Fruit fly (Drosophila melanogaster) whole organism, embryonic: ENCODE results near the gene CG45099.

Experiments used
- B-H2 ChIP-seq: fragments of 200-800 bp; sonication (Bioruptor generic); optimal IDR thresholded peaks from 2 replicates; lab custom pipeline; 2018; ENCODE audit warnings: missing biosample characterization, mild to moderate bottlenecking, missing genetic modification characterization
- Bgb ChIP-seq: fragments of 200-800 bp; sonication (Bioruptor generic); IDR thresholded peaks from 2 replicates; pipeline ENCODE4 v1.3.6; 2022; ENCODE audit warnings: missing biosample characterization, missing genetic modification characterization; ENCODE audit not compliant: partially characterized antibody
- CG10274 ChIP-seq: fragments of 200-800 bp; sonication (Bioruptor generic); optimal IDR thresholded peaks from 3 replicates; lab custom pipeline; 2017; ENCODE audit warnings: missing biosample characterization, mild to moderate bottlenecking, missing genetic modification characterization
- CG11247 ChIP-seq: fragments of 200-800 bp; sonication (Bioruptor generic); IDR thresholded peaks from 2 replicates; pipeline ENCODE4 v1.3.6; 2022; ENCODE audit warnings: missing biosample characterization, missing genetic modification characterization
- CG15514 ChIP-seq: fragments of 200-800 bp; sonication (Bioruptor generic); optimal IDR thresholded peaks from 3 replicates; lab custom pipeline; 2017; ENCODE audit warnings: missing biosample characterization, missing genetic modification characterization, mild to moderate bottlenecking, moderate library complexity, missing genetic modification reagents
- CG16815 ChIP-seq: fragments of 200-800 bp; sonication (Bioruptor generic); optimal IDR thresholded peaks from 3 replicates; lab custom pipeline; 2017; ENCODE audit warnings: missing biosample characterization, mild to moderate bottlenecking, missing genetic modification characterization
- CG17361 ChIP-seq: fragments of 200-800 bp; sonication (Bioruptor generic); IDR thresholded peaks from 3 replicates; pipeline ENCODE4 v1.3.6; 2022; ENCODE audit warnings: missing biosample characterization, missing genetic modification characterization
- CG18599 ChIP-seq: fragments of 200-800 bp; sonication (Bioruptor generic); optimal IDR thresholded peaks from 3 replicates; lab custom pipeline; 2017; ENCODE audit warnings: missing biosample characterization, missing genetic modification characterization, mild to moderate bottlenecking, moderate library complexity, missing genetic modification reagents
- CG2116 ChIP-seq: fragments of 200-800 bp; sonication (Bioruptor generic); optimal IDR thresholded peaks from 3 replicates; lab custom pipeline; 2018; ENCODE audit warnings: missing biosample characterization, mild to moderate bottlenecking, missing genetic modification characterization
- CG30431 ChIP-seq: fragments of 200-800 bp; sonication (Bioruptor generic); optimal IDR thresholded peaks from 2 replicates; lab custom pipeline; 2017; ENCODE audit warnings: missing biosample characterization, missing genetic modification characterization
- CG3065 ChIP-seq: fragments of 200-800 bp; sonication (Bioruptor generic); optimal IDR thresholded peaks from 2 replicates; lab custom pipeline; 2016; ENCODE audit warnings: missing biosample characterization, missing genetic modification characterization
- CG32772 ChIP-seq: fragments of 200-800 bp; sonication (Bioruptor generic); IDR thresholded peaks from 2 replicates; pipeline ENCODE4 v1.3.6; 2022; ENCODE audit warnings: missing biosample characterization, missing genetic modification characterization
- CG34224 ChIP-seq: fragments of 200-800 bp; sonication (Bioruptor generic); IDR thresholded peaks from 3 replicates; pipeline ENCODE4 v1.3.6; 2022; ENCODE audit warnings: missing biosample characterization, missing genetic modification characterization; ENCODE audit not compliant: partially characterized antibody
- CG34376 ChIP-seq: fragments of 200-800 bp; sonication (Bioruptor generic); optimal IDR thresholded peaks from 2 replicates; lab custom pipeline; 2018; ENCODE audit warnings: missing biosample characterization, mild to moderate bottlenecking, missing genetic modification characterization
- CG3847 ChIP-seq: fragments of 200-800 bp; sonication (Bioruptor generic); IDR thresholded peaks from 2 replicates; pipeline ENCODE4 v1.3.6; 2022; ENCODE audit warnings: missing biosample characterization, missing genetic modification characterization
- CG4360 ChIP-seq: fragments of 200-800 bp; sonication (Bioruptor generic); IDR thresholded peaks from 2 replicates; pipeline ENCODE4 v1.3.6; 2022; ENCODE audit warnings: missing biosample characterization, missing genetic modification characterization
- CG43689 ChIP-seq: fragments of 200-800 bp; sonication (Bioruptor generic); IDR thresholded peaks from 2 replicates; pipeline ENCODE4 v1.3.6; 2022; ENCODE audit warnings: missing biosample characterization, missing genetic modification characterization
- CG7372 ChIP-seq: fragments of 200-800 bp; sonication (Bioruptor generic); IDR thresholded peaks from 2 replicates; pipeline ENCODE4 v1.3.6; 2022; ENCODE audit warnings: missing biosample characterization, missing genetic modification characterization
- CG7963 ChIP-seq: fragments of 200-800 bp; sonication (Bioruptor generic); IDR thresholded peaks from 3 replicates; pipeline ENCODE4 v1.3.6; 2022; ENCODE audit warnings: missing biosample characterization, missing genetic modification characterization; ENCODE audit not compliant: partially characterized antibody
- CG9609 ChIP-seq: fragments of 200-800 bp; sonication (Bioruptor generic); optimal IDR thresholded peaks from 3 replicates; lab custom pipeline; 2016; ENCODE audit warnings: missing biosample characterization, missing genetic modification characterization
- CG9817 ChIP-seq: fragments of 200-800 bp; sonication (Bioruptor generic); optimal IDR thresholded peaks from 2 replicates; lab custom pipeline; 2018; ENCODE audit warnings: missing biosample characterization, mild to moderate bottlenecking, missing genetic modification characterization, moderate library complexity
- Deaf1 ChIP-seq: fragments of 200-800 bp; optimal IDR thresholded peaks from 3 replicates; lab custom pipeline; 2019; ENCODE audit warnings: missing biosample characterization, mild to moderate bottlenecking, missing genetic modification characterization, moderate library complexity
- Dip3 ChIP-seq: fragments of 200-800 bp; sonication (Bioruptor generic); optimal IDR thresholded peaks from 3 replicates; lab custom pipeline; 2016; ENCODE audit warnings: missing biosample characterization, missing genetic modification characterization
- Doc3 ChIP-seq: fragments of 200-800 bp; sonication (Bioruptor generic); IDR thresholded peaks from 3 replicates; pipeline ENCODE4 v1.3.6; 2022; ENCODE audit warnings: missing biosample characterization, missing genetic modification characterization; ENCODE audit not compliant: partially characterized antibody
- Lhr ChIP-seq: fragments of 200-800 bp; sonication (Bioruptor generic); optimal IDR thresholded peaks from 3 replicates; lab custom pipeline; 2017; ENCODE audit warnings: mild to moderate bottlenecking, missing biosample characterization, missing genetic modification reagents, missing genetic modification characterization
- Myb ChIP-seq: fragments of 200-800 bp; sonication (Bioruptor generic); optimal IDR thresholded peaks from 2 replicates; lab custom pipeline; 2016; ENCODE audit warnings: missing biosample characterization, missing genetic modification characterization
- Sin3A ChIP-seq: fragments of >200 bp; optimal IDR thresholded peaks from 2 replicates; lab custom pipeline; 2018
- az2 ChIP-seq: fragments of 200-800 bp; sonication (Bioruptor generic); optimal IDR thresholded peaks from 3 replicates; lab custom pipeline; 2016; ENCODE audit warnings: missing biosample characterization, missing genetic modification characterization
- bigmax ChIP-seq: fragments of 200-800 bp; sonication (Bioruptor generic); optimal IDR thresholded peaks from 2 replicates; lab custom pipeline; 2018; ENCODE audit warnings: missing biosample characterization, mild to moderate bottlenecking, missing genetic modification characterization
- chinmo ChIP-seq: fragments of 200-800 bp; sonication (Bioruptor generic); IDR thresholded peaks from 4 replicates; pipeline ENCODE4 v1.3.6; 2022; ENCODE audit warnings: missing biosample characterization, missing genetic modification characterization; ENCODE audit not compliant: partially characterized antibody
- chn ChIP-seq: fragments of 200-800 bp; sonication (Bioruptor generic); optimal IDR thresholded peaks from 2 replicates; lab custom pipeline; 2016; ENCODE audit warnings: missing biosample characterization, missing genetic modification characterization
- dan ChIP-seq: fragments of 200-800 bp; sonication (Bioruptor generic); IDR thresholded peaks from 2 replicates; pipeline ENCODE4 v1.3.6; 2022; ENCODE audit warnings: missing biosample characterization, missing genetic modification characterization
- dm ChIP-seq: fragments of 200-800 bp; sonication (Bioruptor generic); optimal IDR thresholded peaks from 3 replicates; lab custom pipeline; 2016; ENCODE audit warnings: missing biosample characterization, missing genetic modification characterization
- exex ChIP-seq: fragments of 200-800 bp; sonication (Bioruptor generic); optimal IDR thresholded peaks from 4 replicates; lab custom pipeline; 2018; ENCODE audit warnings: missing biosample characterization, mild to moderate bottlenecking, missing genetic modification characterization, moderate library complexity
- gcm2 ChIP-seq: fragments of 200-800 bp; sonication (Bioruptor generic); optimal IDR thresholded peaks from 2 replicates; lab custom pipeline; 2016; ENCODE audit warnings: missing biosample characterization, missing genetic modification characterization
- her ChIP-seq: fragments of 200-800 bp; sonication (Bioruptor generic); optimal IDR thresholded peaks from 2 replicates; lab custom pipeline; 2016; ENCODE audit warnings: missing biosample characterization, missing genetic modification characterization
- jigr1 ChIP-seq: fragments of 200-800 bp; sonication (Bioruptor generic); IDR thresholded peaks from 3 replicates; pipeline ENCODE4 v1.3.6; 2022; ENCODE audit warnings: missing biosample characterization, missing genetic modification characterization
- jing ChIP-seq: fragments of 200-800 bp; sonication (Bioruptor generic); optimal IDR thresholded peaks from 2 replicates; lab custom pipeline; 2018; ENCODE audit warnings: missing biosample characterization, mild to moderate bottlenecking, missing genetic modification characterization
- kay ChIP-seq: fragments of 200-800 bp; sonication (Bioruptor generic); optimal IDR thresholded peaks from 2 replicates; lab custom pipeline; 2016; ENCODE audit warnings: missing biosample characterization, missing genetic modification characterization
- ken ChIP-seq: fragments of 200-800 bp; sonication (Bioruptor generic); IDR thresholded peaks from 3 replicates; pipeline ENCODE4 v1.3.6; 2022; ENCODE audit warnings: missing biosample characterization, missing genetic modification characterization
- knrl ChIP-seq: fragments of 200-800 bp; sonication (Bioruptor generic); IDR thresholded peaks from 3 replicates; pipeline ENCODE4 v1.3.6; 2022; ENCODE audit warnings: missing biosample characterization, missing genetic modification characterization; ENCODE audit not compliant: partially characterized antibody
- pnt ChIP-seq: fragments of 200-800 bp; sonication (Bioruptor generic); optimal IDR thresholded peaks from 3 replicates; lab custom pipeline; 2016; ENCODE audit warnings: missing biosample characterization, missing genetic modification characterization
- pzg ChIP-seq: fragments of 200-800 bp; sonication (Bioruptor generic); optimal IDR thresholded peaks from 3 replicates; lab custom pipeline; 2018; ENCODE audit warnings: missing biosample characterization, mild to moderate bottlenecking, missing genetic modification characterization, moderate library complexity
- rib ChIP-seq: fragments of 200-800 bp; sonication (Bioruptor generic); IDR thresholded peaks from 2 replicates; pipeline ENCODE4 v1.3.6; 2022; ENCODE audit warnings: missing biosample characterization, missing genetic modification characterization
- sens ChIP-seq: fragments of 200-800 bp; sonication (Bioruptor generic); peaks from one replicate; lab custom pipeline; 2016; ENCODE audit warnings: missing biosample characterization, missing genetic modification characterization
- sob ChIP-seq: fragments of 200-800 bp; sonication (Bioruptor generic); IDR thresholded peaks from 2 replicates; pipeline ENCODE4 v1.3.6; 2022; ENCODE audit warnings: missing biosample characterization, missing genetic modification characterization
- sug ChIP-seq: fragments of 200-800 bp; optimal IDR thresholded peaks from 2 replicates; lab custom pipeline; 2019; ENCODE audit warnings: missing biosample characterization, mild to moderate bottlenecking, missing genetic modification characterization, moderate library complexity
- tna ChIP-seq: fragments of 200-800 bp; sonication (Bioruptor generic); IDR thresholded peaks from 2 replicates; pipeline ENCODE4 v1.3.6; 2022; ENCODE audit warnings: missing biosample characterization, missing genetic modification characterization; ENCODE audit not compliant: partially characterized antibody
- trh ChIP-seq: fragments of 200-800 bp; sonication (Bioruptor generic); optimal IDR thresholded peaks from 2 replicates; lab custom pipeline; 2016; ENCODE audit warnings: missing biosample characterization, missing genetic modification characterization
- unc-4 ChIP-seq: fragments of 200-800 bp; sonication (Bioruptor generic); IDR thresholded peaks from 2 replicates; pipeline ENCODE4 v1.3.6; 2022; ENCODE audit warnings: missing biosample characterization, missing genetic modification characterization; ENCODE audit not compliant: partially characterized antibody

Gene CG45099

dm6 chr3R:22018777-22019420 is 15.2 kb downstream of the CG45099 start, which contains the start of gene Idh3b (continued):
- no peak for TF ChIP-seq CG30431 (GFP tag; lab: Kevin White, UChicago)
- no peak for TF ChIP-seq jing (GFP tag; lab: Kevin White, UChicago)
- TF ChIP-seq sob (GFP tag; lab: Robert Waterston, UW), result peak; percentile 90
- TF ChIP-seq Myb, result peak; percentile 88
- peak; percentile 20 for TF ChIP-seq kay (GFP tag; lab: Kevin White, UChicago)
- TF ChIP-seq dan (GFP tag; lab: Robert Waterston, UW), result no peak
- TF ChIP-seq CG7963 (GFP tag; lab: Robert Waterston, UW), result peak; percentile 95
- peak; percentile 39 for TF ChIP-seq bigmax (GFP tag; lab: Kevin White, UChicago)
- peak; percentile 25 for TF ChIP-seq exex (tag; lab: Kevin White, UChicago)
- TF ChIP-seq pzg (GFP tag; lab: Kevin White, UChicago), result peak; percentile 96
- TF ChIP-seq Lhr, result peak; percentile 38
- peak; percentile 75 for TF ChIP-seq Dip3 (GFP tag; lab: Kevin White, UChicago)
- peak; percentile 45 for TF ChIP-seq Sin3A (lab: Kevin White, UChicago)
- TF ChIP-seq CG11247 (GFP tag; lab: Robert Waterston, UW), result peak; percentile 74; the same call in 1 of the 2 replicates
- TF ChIP-seq CG34376 (GFP tag; lab: Kevin White, UChicago), result peak; percentile 47
- TF ChIP-seq B-H2 (GFP tag; lab: Kevin White, UChicago), result peak; percentile 87
- TF ChIP-seq jigr1, result no peak; the same call in 2 of the 3 replicates
- TF ChIP-seq CG18599 (GFP tag; lab: Kevin White, UChicago), result no peak
- TF ChIP-seq CG9609 (GFP tag; lab: Kevin White, UChicago), result peak; percentile 57
- TF ChIP-seq Doc3 (GFP tag; lab: Robert Waterston, UW), result peak; percentile 94
- TF ChIP-seq Deaf1 (tag; lab: Kevin White, UChicago), result no peak
- TF ChIP-seq chn, result peak; percentile 74
- peak; percentile 97 for TF ChIP-seq unc-4 (GFP tag; lab: Robert Waterston, UW)
- TF ChIP-seq CG17361 (GFP tag; lab: Robert Waterston, UW), result no peak
- no peak for TF ChIP-seq CG4360 (GFP tag; lab: Robert Waterston, UW)
- TF ChIP-seq rib, result 0 out of 2 replicates have a peak, but pooled peaks have one; percentile 57
- peak; percentile 83 for TF ChIP-seq CG15514 (GFP tag; lab: Kevin White, UChicago)
- TF ChIP-seq pnt, result peak; percentile 33
- TF ChIP-seq her (GFP tag; lab: Kevin White, UChicago), result peak; percentile 73
- peak; percentile 32 for TF ChIP-seq trh
- peak; percentile 65 for TF ChIP-seq dm (GFP tag; lab: Kevin White, UChicago)
- TF ChIP-seq az2, result peak; percentile 59
- TF ChIP-seq Bgb (GFP tag; lab: Robert Waterston, UW), result peak; percentile 98
- peak; percentile 12 for TF ChIP-seq CG16815 (GFP tag; lab: Kevin White, UChicago)
- TF ChIP-seq CG43689, result no peak; the same call in 1 of the 2 replicates
- peak; percentile 67 for TF ChIP-seq CG9817 (tag; lab: Kevin White, UChicago)
- TF ChIP-seq tna (GFP tag; lab: Robert Waterston, UW), result peak; percentile 87
- peak; percentile 58 for TF ChIP-seq CG7372 (GFP tag; lab: Robert Waterston, UW)
- peak; percentile 54; the same call in 1 of the 2 replicates for TF ChIP-seq CG32772 (GFP tag; lab: Robert Waterston, UW)
- no peak for TF ChIP-seq CG10274 (GFP tag; lab: Kevin White, UChicago)
- TF ChIP-seq CG2116 (GFP tag; lab: Kevin White, UChicago), result peak; percentile 64
- peak; percentile 55 for TF ChIP-seq CG3065 (GFP tag; lab: Kevin White, UChicago)
- peak; percentile 65 for TF ChIP-seq sug (tag; lab: Kevin White, UChicago)
- TF ChIP-seq ken (GFP tag; lab: Robert Waterston, UW), result peak; percentile 85
- TF ChIP-seq gcm2, result peak; percentile 40
- TF ChIP-seq chinmo (GFP tag; lab: Robert Waterston, UW), result peak; percentile 91; the same call in 3 of the 4 replicates
- TF ChIP-seq knrl (GFP tag; lab: Robert Waterston, UW), result peak; percentile 94
- peak; percentile 88 for TF ChIP-seq CG3847 (GFP tag; lab: Robert Waterston, UW)
- peak; percentile 96 for TF ChIP-seq CG34224 (GFP tag; lab: Robert Waterston, UW)
- peak; percentile 93 for TF ChIP-seq sens (GFP tag; lab: Kevin White, UChicago)
